Worm (Caenorhabditis elegans) whole organism, mixed stage, embryonic: ENCODE results near the gene F08G2.7.

Experiments
- ces-1 ChIP-seq: fragments of 150-350 bp; optimal IDR thresholded peaks from 2 replicates; lab custom pipeline; 2014; ENCODE audit warnings: missing biosample characterization, missing genetic modification reagents, missing genetic modification characterization
- cnd-1 ChIP-seq: fragments of 200-800 bp; sonication (Bioruptor generic); optimal IDR thresholded peaks from 2 replicates; lab custom pipeline; 2018; ENCODE audit warnings: mild to moderate bottlenecking, missing genetic modification characterization, missing compliant biosample characterization
- elt-1 ChIP-seq: sonication (generic microtip); optimal IDR thresholded peaks from 2 replicates; lab custom pipeline; 2017; ENCODE audit warnings: missing genetic modification characterization, mild to moderate bottlenecking, missing compliant biosample characterization, antibody characterized with exemption, moderate library complexity, borderline replicate concordance; ENCODE audit not compliant: insufficient read depth
- snpc-4 ChIP-seq: fragments of 150-350 bp; optimal IDR thresholded peaks from 2 replicates; lab custom pipeline; 2014; ENCODE audit warnings: missing biosample characterization, missing genetic modification characterization

- TF ChIP-seq cnd-1 (tag; lab: Kevin White, UChicago) (no peak), snpc-4 (tag; lab: Kevin White, UChicago) (no peak), elt-1 (tag; lab: Kevin White, UChicago) (no peak), ces-1 (GFP tag; lab: Kevin White, UChicago) (no peak)
Measured at ce11 chrII:13789714-13790113, 51.2 kb downstream of the F08G2.7 start.
